Fruit fly (Drosophila melanogaster) whole organism, embryonic: Measurements from ENCODE around the gene CG4456.

Experiments used
- CG10267 ChIP-seq: fragments of 200-800 bp; sonication (Bioruptor generic); optimal IDR thresholded peaks from 2 replicates; lab custom pipeline; 2018; ENCODE audit warnings: missing biosample characterization, mild to moderate bottlenecking, missing genetic modification characterization, moderate library complexity
- CG10565 ChIP-seq: fragments of 200-800 bp; sonication (Bioruptor generic); optimal IDR thresholded peaks from 3 replicates; lab custom pipeline; 2016; ENCODE audit warnings: missing biosample characterization, mild to moderate bottlenecking, missing genetic modification characterization
- CG11247 ChIP-seq: fragments of 200-800 bp; sonication (Bioruptor generic); IDR thresholded peaks from 2 replicates; pipeline ENCODE4 v1.3.6; 2022; ENCODE audit warnings: missing biosample characterization, missing genetic modification characterization
- CG11695 ChIP-seq: fragments of 200-800 bp; sonication (Bioruptor generic); IDR thresholded peaks from 3 replicates; pipeline ENCODE4 v1.3.6; 2022; ENCODE audit warnings: missing biosample characterization, missing genetic modification characterization
- CG12391 ChIP-seq: fragments of 200-800 bp; sonication (Bioruptor generic); optimal IDR thresholded peaks from 3 replicates; lab custom pipeline; 2018; ENCODE audit warnings: missing biosample characterization, mild to moderate bottlenecking, missing genetic modification characterization, moderate library complexity
- CG14014 ChIP-seq: fragments of 200-800 bp; sonication (Bioruptor generic); IDR thresholded peaks from 2 replicates; pipeline ENCODE4 v1.3.6; 2022; ENCODE audit warnings: missing biosample characterization, missing genetic modification characterization
- CG15269 ChIP-seq: fragments of 200-800 bp; sonication (Bioruptor generic); optimal IDR thresholded peaks from 2 replicates; lab custom pipeline; 2018; ENCODE audit warnings: missing biosample characterization, mild to moderate bottlenecking, missing genetic modification characterization, moderate library complexity
- CG1602 ChIP-seq: fragments of 200-800 bp; sonication (Bioruptor generic); optimal IDR thresholded peaks from 3 replicates; lab custom pipeline; 2016; ENCODE audit warnings: missing biosample characterization, missing genetic modification characterization
- CG16813 ChIP-seq: fragments of 200-800 bp; sonication (Bioruptor generic); IDR thresholded peaks from 3 replicates; pipeline ENCODE4 v1.3.6; 2022; ENCODE audit warnings: missing biosample characterization, missing genetic modification characterization; ENCODE audit not compliant: partially characterized antibody
- CG17328 ChIP-seq: fragments of 200-800 bp; sonication (Bioruptor generic); IDR thresholded peaks from 2 replicates; pipeline ENCODE4 v1.3.6; 2022; ENCODE audit warnings: missing biosample characterization, missing genetic modification characterization
- CG17385 ChIP-seq: fragments of 200-800 bp; sonication (Bioruptor generic); optimal IDR thresholded peaks from 3 replicates; lab custom pipeline; 2018; ENCODE audit warnings: missing biosample characterization, mild to moderate bottlenecking, missing genetic modification characterization
- CG18476 ChIP-seq: fragments of 200-800 bp; sonication (Bioruptor generic); optimal IDR thresholded peaks from 2 replicates; lab custom pipeline; 2016; ENCODE audit warnings: missing biosample characterization, mild to moderate bottlenecking, missing genetic modification characterization
- CG18764 ChIP-seq: fragments of 200-800 bp; sonication (Bioruptor generic); optimal IDR thresholded peaks from 3 replicates; lab custom pipeline; 2016; ENCODE audit warnings: missing biosample characterization, missing genetic modification characterization
- CG6765 ChIP-seq: fragments of 200-800 bp; sonication (Bioruptor generic); optimal IDR thresholded peaks from 3 replicates; lab custom pipeline; 2017; ENCODE audit warnings: missing biosample characterization, mild to moderate bottlenecking, missing genetic modification characterization
- CG7556 ChIP-seq: fragments of 200-800 bp; sonication (Bioruptor generic); optimal IDR thresholded peaks from 2 replicates; lab custom pipeline; 2017; ENCODE audit warnings: missing biosample characterization, mild to moderate bottlenecking, missing genetic modification characterization
- CoRest ChIP-seq: fragments of 200-800 bp; sonication (Bioruptor generic); optimal IDR thresholded peaks from 3 replicates; lab custom pipeline; 2018; ENCODE audit warnings: missing biosample characterization, mild to moderate bottlenecking, missing genetic modification characterization, moderate library complexity
- Dek ChIP-seq: fragments of 200-800 bp; sonication (Bioruptor generic); optimal IDR thresholded peaks from 3 replicates; lab custom pipeline; 2019; ENCODE audit warnings: missing biosample characterization, mild to moderate bottlenecking, missing genetic modification characterization, moderate library complexity
- Dp ChIP-seq: fragments of 200-800 bp; sonication (Bioruptor generic); optimal IDR thresholded peaks from 2 replicates; lab custom pipeline; 2018; ENCODE audit warnings: missing biosample characterization, mild to moderate bottlenecking, missing genetic modification characterization, moderate library complexity
- E2f1 ChIP-seq: fragments of 200-800 bp; sonication (Bioruptor generic); IDR thresholded peaks from 2 replicates; pipeline ENCODE4 v1.3.6; 2022; ENCODE audit warnings: missing biosample characterization, missing genetic modification characterization
- E2f2 ChIP-seq: fragments of 200-800 bp; sonication (Bioruptor generic); IDR thresholded peaks from 2 replicates; pipeline ENCODE4 v1.3.6; 2022; ENCODE audit warnings: missing biosample characterization, missing genetic modification characterization
- Fer3 ChIP-seq: fragments of 200-800 bp; sonication (Bioruptor generic); optimal IDR thresholded peaks from 2 replicates; lab custom pipeline; 2018; ENCODE audit warnings: missing biosample characterization, mild to moderate bottlenecking, missing genetic modification characterization, moderate library complexity
- H15 ChIP-seq: fragments of 200-800 bp; sonication (Bioruptor generic); IDR thresholded peaks from 3 replicates; pipeline ENCODE4 v1.3.6; 2022; ENCODE audit warnings: missing biosample characterization, missing genetic modification characterization
- Hsf ChIP-seq: fragments of 200-800 bp; sonication (Bioruptor generic); optimal IDR thresholded peaks from 3 replicates; lab custom pipeline; 2016; ENCODE audit warnings: missing biosample characterization, missing genetic modification characterization
- Kr ChIP-seq: fragments of 200-800 bp; sonication (Bioruptor generic); optimal IDR thresholded peaks from 2 replicates; lab custom pipeline; 2017; ENCODE audit warnings: missing biosample characterization, mild to moderate bottlenecking, missing genetic modification characterization
- Opbp ChIP-seq: fragments of 200-800 bp; sonication (Bioruptor generic); IDR thresholded peaks from 3 replicates; pipeline ENCODE4 v1.3.6; 2022; ENCODE audit warnings: missing biosample characterization, missing genetic modification characterization; ENCODE audit not compliant: partially characterized antibody
- Optix ChIP-seq: fragments of 200-800 bp; sonication (Bioruptor generic); IDR thresholded peaks from 3 replicates; pipeline ENCODE4 v1.3.6; 2022; ENCODE audit warnings: missing biosample characterization, missing genetic modification characterization
- PHDP ChIP-seq: fragments of 200-800 bp; sonication (Bioruptor generic); optimal IDR thresholded peaks from 3 replicates; lab custom pipeline; 2018; ENCODE audit warnings: missing biosample characterization, mild to moderate bottlenecking, missing genetic modification characterization, moderate library complexity
- Scr ChIP-seq: fragments of 200-800 bp; sonication (Bioruptor generic); IDR thresholded peaks from 2 replicates; pipeline ENCODE4 v1.3.6; 2022; ENCODE audit warnings: missing biosample characterization, missing genetic modification characterization; ENCODE audit not compliant: partially characterized antibody
- Six4 ChIP-seq: fragments of 200-800 bp; sonication (Bioruptor generic); optimal IDR thresholded peaks from 2 replicates; lab custom pipeline; 2016; ENCODE audit warnings: missing biosample characterization, missing genetic modification characterization
- Spps ChIP-seq: fragments of 200-800 bp; sonication (Bioruptor generic); optimal IDR thresholded peaks from 2 replicates; lab custom pipeline; 2018; ENCODE audit warnings: missing biosample characterization, mild to moderate bottlenecking, missing genetic modification characterization
- Sry-δ ChIP-seq: fragments of 200-800 bp; sonication (Bioruptor generic); optimal IDR thresholded peaks from 2 replicates; lab custom pipeline; 2016; ENCODE audit warnings: missing biosample characterization, missing genetic modification characterization
- caup ChIP-seq: fragments of 200-800 bp; sonication (Bioruptor generic); optimal IDR thresholded peaks from 3 replicates; lab custom pipeline; 2017; ENCODE audit warnings: missing biosample characterization, mild to moderate bottlenecking, missing genetic modification characterization, moderate library complexity; ENCODE audit not compliant: severe bottlenecking
- crp ChIP-seq, 2 experiments: fragments of 200-800 bp; sonication (Bioruptor generic); optimal IDR thresholded peaks; 2 replicates in 1 of 2; 3 replicates in 1 of 2; lab custom pipeline; 2017; ENCODE audit warnings: missing biosample characterization in 2 of 2, missing genetic modification characterization in 2 of 2, mild to moderate bottlenecking in 1 of 2, moderate library complexity in 1 of 2
- dpn ChIP-seq, 2 experiments: fragments of 200-800 bp; sonication (Bioruptor generic); optimal IDR thresholded peaks; 3 replicates each; lab custom pipeline; 2016; ENCODE audit warnings: missing biosample characterization in 2 of 2, missing genetic modification characterization in 2 of 2
- esg ChIP-seq: fragments of 200-800 bp; sonication (Bioruptor generic); conservative IDR thresholded peaks from 2 replicates; pipeline ENCODE4 v1.3.6; 2022; ENCODE audit warnings: missing biosample characterization, missing genetic modification characterization
- gce ChIP-seq: fragments of 200-800 bp; sonication (Bioruptor generic); IDR thresholded peaks from 3 replicates; pipeline ENCODE4 v1.3.6; 2022; ENCODE audit warnings: missing biosample characterization, missing genetic modification characterization
- gem ChIP-seq: fragments of 200-800 bp; sonication (Bioruptor generic); optimal IDR thresholded peaks from 2 replicates; lab custom pipeline; 2019; ENCODE audit warnings: missing biosample characterization, mild to moderate bottlenecking, missing genetic modification characterization, moderate library complexity
- ind ChIP-seq: fragments of 200-800 bp; sonication (Bioruptor generic); optimal IDR thresholded peaks from 3 replicates; lab custom pipeline; 2016; ENCODE audit warnings: missing biosample characterization, missing genetic modification characterization
- jumu ChIP-seq: fragments of 200-800 bp; sonication (Bioruptor generic); optimal IDR thresholded peaks from 3 replicates; lab custom pipeline; 2016; ENCODE audit warnings: missing biosample characterization, missing genetic modification characterization
- prd ChIP-seq, 3 experiments: fragments of >200 bp in 2 of 3; fragments of 200-800 bp in 1 of 3; sonication (Bioruptor generic) in 1 of 3; optimal IDR thresholded peaks in 2 of 3; IDR thresholded peaks in 1 of 3; 2 replicates in 2 of 3; 3 replicates in 1 of 3; pipeline versions ENCODE4 v1.3.6 to Lab custom; 2017 to 2022; ENCODE audit warnings: missing biosample characterization in 1 of 3, missing genetic modification characterization in 1 of 3
- so ChIP-seq: fragments of 200-800 bp; sonication (Bioruptor generic); IDR thresholded peaks from 3 replicates; pipeline ENCODE4 v1.3.6; 2022; ENCODE audit warnings: missing biosample characterization, missing genetic modification characterization
- sqz ChIP-seq: fragments of 200-800 bp; sonication (Bioruptor generic); optimal IDR thresholded peaks from 3 replicates; lab custom pipeline; 2018; ENCODE audit warnings: missing biosample characterization, mild to moderate bottlenecking, missing genetic modification characterization
- tgo ChIP-seq: fragments of 200-800 bp; sonication (Bioruptor generic); IDR thresholded peaks from 3 replicates; pipeline ENCODE4 v1.3.6; 2022; ENCODE audit warnings: missing biosample characterization, missing genetic modification characterization
- tio ChIP-seq: fragments of 200-800 bp; sonication (Bioruptor generic); optimal IDR thresholded peaks from 2 replicates; lab custom pipeline; 2017; ENCODE audit warnings: missing biosample characterization, missing genetic modification characterization, inconsistent platforms
- tll ChIP-seq, 2 experiments: fragments of 200-800 bp in 1 of 2; fragments of >200 bp in 1 of 2; sonication (Bioruptor generic) in 1 of 2; optimal IDR thresholded peaks; 2 replicates each; lab custom pipeline; 2017 to 2019; ENCODE audit warnings: missing biosample characterization in 2 of 2, missing genetic modification characterization in 2 of 2, mild to moderate bottlenecking in 1 of 2, moderate library complexity in 1 of 2
- trem ChIP-seq: fragments of 200-800 bp; optimal IDR thresholded peaks from 3 replicates; lab custom pipeline; 2019; ENCODE audit warnings: missing biosample characterization, mild to moderate bottlenecking, missing genetic modification characterization, moderate library complexity
- vnd ChIP-seq: fragments of 200-800 bp; sonication (Bioruptor generic); IDR thresholded peaks from 3 replicates; pipeline ENCODE4 v1.3.6; 2022; ENCODE audit warnings: missing biosample characterization, missing genetic modification characterization; ENCODE audit not compliant: partially characterized antibody

CG4456 gene

dm6 chr3L:9368665-9369064 lies 3.9 kb upstream of the CG4456 start (continued):
- TF ChIP-seq prd (optimal IDR thresholded peaks at IDR 0.05; lab: Kevin White, UChicago) (no peak), prd (GFP tag; IDR thresholded peaks at IDR 0.05; lab: Robert Waterston, UW) (no peak), CG1602 (GFP tag; lab: Kevin White, UChicago) (no peak), Opbp (GFP tag; lab: Robert Waterston, UW) (no peak), CG15269 (tag; lab: Kevin White, UChicago) (no peak), jumu (GFP tag; lab: Kevin White, UChicago) (no peak), CG12391 (tag; lab: Kevin White, UChicago) (no peak), Fer3 (no peak), Optix (GFP tag; lab: Robert Waterston, UW) (no peak), gem (tag; lab: Kevin White, UChicago) (no peak), Dp (GFP tag; lab: Kevin White, UChicago) (no peak), CG6765 (GFP tag; lab: Kevin White, UChicago) (no peak), Kr (peak; percentile 64), vnd (no peak), CG10565 (no peak), CG7556 (GFP tag; lab: Kevin White, UChicago) (no peak), tll (GFP tag; optimal IDR thresholded peaks at IDR 0.05; lab: Kevin White, UChicago) (peak in 1 of 2 experiments; percentile 93)

- TF ChIP-seq crp (GFP tag; optimal IDR thresholded peaks at IDR 0.05; lab: Kevin White, UChicago) (peak in 1 of 2 experiments; percentile 8), CG12391 (tag; lab: Kevin White, UChicago) (peak; percentile 65), E2f1 (GFP tag; lab: Robert Waterston, UW) (0 out of 2 replicates have a peak, but pooled peaks have one; percentile 22), H15 (GFP tag; lab: Robert Waterston, UW) (0 out of 3 replicates have a peak, but pooled peaks have one; percentile 41), CG18764 (peak; percentile 21), tgo (GFP tag; lab: Robert Waterston, UW) (peak; percentile 28; the same call in 2 of the 3 replicates), Hsf (peak; percentile 8), Sry-δ (GFP tag; lab: Kevin White, UChicago) (peak; percentile 70), CG11247 (GFP tag; lab: Robert Waterston, UW) (0 out of 2 replicates have a peak, but pooled peaks have one; percentile 27), CG10267 (peak; percentile 39), trem (tag; lab: Kevin White, UChicago) (peak; percentile 34), ind (peak; percentile 47), caup (GFP tag; lab: Kevin White, UChicago) (peak; percentile 5), CG17385 (GFP tag; lab: Kevin White, UChicago) (peak; percentile 28), Scr (GFP tag; lab: Robert Waterston, UW) (peak; percentile 68), tio (GFP tag; lab: Kevin White, UChicago) (no peak), Dek (tag; lab: Kevin White, UChicago) (peak; percentile 15), sqz (GFP tag; lab: Kevin White, UChicago) (peak; percentile 80), E2f2 (GFP tag; lab: Robert Waterston, UW) (peak; percentile 90), CG11695 (GFP tag; lab: Robert Waterston, UW) (0 out of 3 replicates have a peak, but pooled peaks have one; percentile 22), esg (GFP tag; lab: Robert Waterston, UW) (peak; percentile 21; the same call in 1 of the 2 replicates), CG16813 (GFP tag; lab: Robert Waterston, UW) (peak; percentile 53; the same call in 2 of the 3 replicates), so (0 out of 3 replicates have a peak, but pooled peaks have one; percentile 27), CG17328 (GFP tag; lab: Robert Waterston, UW) (peak; percentile 68), PHDP (peak; percentile 31), CG14014 (0 out of 2 replicates have a peak, but pooled peaks have one; percentile 39), Six4 (GFP tag; lab: Kevin White, UChicago) (peak; percentile 11), gce (GFP tag; lab: Robert Waterston, UW) (0 out of 3 replicates have a peak, but pooled peaks have one; percentile 51), dpn (GFP tag; optimal IDR thresholded peaks at IDR 0.05; lab: Kevin White, UChicago) (peak in 1 of 2 experiments; percentile 59), Spps (tag; lab: Kevin White, UChicago) (peak; percentile 5), CoRest (tag; lab: Kevin White, UChicago) (peak; percentile 55), CG18476 (GFP tag; lab: Kevin White, UChicago) (peak; percentile 30)
Observed at dm6 chr3L:9370907-9371365, 1.6 kb upstream of the CG4456 start, which contains the start of gene Fdx1. Fdx1 (minus strand) TSS chr3L:9371238.
